Fruit fly (Drosophila melanogaster): ENCODE results near the gene tinc.

DNA sequence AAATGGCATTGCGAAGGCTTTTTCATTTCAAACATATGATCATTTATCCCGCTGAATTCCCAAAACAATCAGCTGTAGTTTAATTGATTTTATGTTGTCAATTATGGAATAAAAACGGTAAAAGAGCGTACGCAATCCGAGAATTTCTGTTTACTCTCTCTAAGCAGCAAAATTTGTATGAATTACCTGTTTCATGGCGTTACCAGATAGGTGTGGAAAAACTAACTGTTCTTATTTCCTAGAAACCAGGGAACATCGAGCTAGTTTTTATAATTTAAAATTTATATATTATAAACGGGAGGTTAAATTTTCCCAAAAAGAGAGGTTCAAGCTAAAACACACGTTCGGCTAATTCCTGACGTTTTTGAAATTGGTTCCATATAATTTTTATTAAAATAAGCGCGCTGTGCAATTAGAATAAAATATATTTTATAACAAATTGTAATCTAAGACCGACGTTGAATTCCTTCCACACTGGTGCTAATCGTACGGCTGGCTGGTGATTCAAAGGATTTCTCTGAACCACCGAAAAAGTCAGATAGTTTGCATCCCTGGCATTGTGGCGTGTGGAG lies 4.2 kb upstream of the tinc start, which contains the start of gene CG17801:
- TF ChIP-seq CG3919 (GFP tag; optimal IDR thresholded peaks at IDR 0.05) (no peak), topi (GFP tag; optimal IDR thresholded peaks at IDR 0.05) (no peak), Gug (GFP tag; IDR thresholded peaks at IDR 0.05) (no peak), CG6276 (GFP tag; optimal IDR thresholded peaks at IDR 0.05) (no peak)
